Worm (Caenorhabditis elegans) whole organism, young adult: ENCODE measurements around the gene lcmt-1.
A peak's percentile ranks its signal among the peaks of the same experiment; 100 is the strongest.

Experiments
- Y67H2A.10 ChIP-seq: fragments of 200-800 bp; sonication (Bioruptor generic); conservative IDR thresholded peaks from 2 replicates; pipeline ENCODE4 v1.3.6; 2022; ENCODE audit warnings: missing genetic modification reagents, missing genetic modification characterization, missing compliant biosample characterization
- Y95B8A.8 ChIP-seq: fragments of 200-800 bp; sonication (Bioruptor generic); IDR thresholded peaks from 2 replicates; pipeline ENCODE4 v1.3.6; 2022; ENCODE audit warnings: missing genetic modification reagents, missing genetic modification characterization, missing compliant biosample characterization
- akir-1 ChIP-seq: fragments of 200-800 bp; sonication (Bioruptor generic); optimal IDR thresholded peaks from 2 replicates; lab custom pipeline; 2018; ENCODE audit warnings: mild to moderate bottlenecking, missing genetic modification characterization, moderate library complexity, missing compliant biosample characterization
- him-1 ChIP-seq: sonication (generic microtip); optimal IDR thresholded peaks from 2 replicates; lab custom pipeline; 2016; ENCODE audit warnings: missing genotype, missing genetic modification reagents, missing genetic modification characterization, missing compliant biosample characterization
- lin-35 ChIP-seq, 3 experiments: fragments of 150-350 bp in 2 of 3; sonication (generic microtip) in 1 of 3; optimal IDR thresholded peaks; 2 replicates each; lab custom pipeline; 2014 to 2018; ENCODE audit warnings: missing biosample characterization in 3 of 3, missing genetic modification characterization in 3 of 3, missing genetic modification reagents in 3 of 3
- mes-4 ChIP-seq: sonication (generic microtip); optimal IDR thresholded peaks from 2 replicates; lab custom pipeline; 2016; ENCODE audit warnings: missing genotype, missing genetic modification characterization, missing compliant biosample characterization
- nhr-27 ChIP-seq: fragments of 200-800 bp; sonication (Bioruptor generic); optimal IDR thresholded peaks from 2 replicates; lab custom pipeline; 2018; ENCODE audit warnings: mild to moderate bottlenecking, missing genetic modification characterization, moderate library complexity, missing compliant biosample characterization
- snpc-1.3 ChIP-seq: sonication (generic microtip); optimal IDR thresholded peaks from 2 replicates; lab custom pipeline; 2017; ENCODE audit warnings: missing genetic modification characterization, mild to moderate bottlenecking, missing compliant biosample characterization, antibody characterized with exemption, moderate library complexity, missing genotype, missing genetic modification reagents; ENCODE audit not compliant: insufficient read depth
- somi-1 ChIP-seq: fragments of 200-800 bp; sonication (Bioruptor generic); optimal IDR thresholded peaks from 2 replicates; lab custom pipeline; 2018; ENCODE audit warnings: mild to moderate bottlenecking, missing genetic modification characterization, missing compliant biosample characterization
- unc-62 ChIP-seq: fragments of 150-350 bp; optimal IDR thresholded peaks from 2 replicates; lab custom pipeline; 2014; ENCODE audit warnings: missing biosample characterization, missing genetic modification reagents, missing genetic modification characterization

DNA sequence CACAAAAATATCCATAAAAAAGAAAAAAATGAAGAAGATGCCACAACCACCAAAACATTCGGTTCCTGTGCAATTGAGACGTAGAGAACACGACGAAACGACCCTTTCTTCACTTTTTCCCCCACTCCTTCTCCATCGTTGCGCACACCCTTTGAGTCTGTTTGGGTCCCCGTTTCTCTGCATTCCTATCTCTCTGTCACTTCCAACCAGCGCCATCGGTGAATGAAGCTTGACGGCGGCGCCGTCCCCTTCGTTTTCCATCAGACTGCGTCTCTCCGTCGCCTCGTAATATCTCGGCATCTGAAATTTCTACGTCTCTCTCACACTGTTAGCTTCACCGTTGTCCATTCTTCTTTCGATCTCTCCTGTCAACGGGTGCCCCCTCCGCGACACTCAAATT is 7.6 kb upstream of the lcmt-1 start:
- no peak for TF ChIP-seq unc-62 (GFP tag; lab: Kevin White, UChicago)
- TF ChIP-seq mes-4 (tag; lab: Kevin White, UChicago) = no peak
- TF ChIP-seq snpc-1.3 (tag; lab: Kevin White, UChicago) = no peak
- no peak for TF ChIP-seq akir-1 (GFP tag; lab: Kevin White, UChicago)
- no peak for TF ChIP-seq Y67H2A.10
- TF ChIP-seq somi-1 (GFP tag; lab: Kevin White, UChicago) = no peak
- TF ChIP-seq Y95B8A.8 (GFP tag; lab: Robert Waterston, UW) = no peak
- TF ChIP-seq lin-35 (GFP tag; optimal IDR thresholded peaks at IDR 0.05; lab: Kevin White, UChicago) = peak in 1 of 3 experiments; percentile 28
- TF ChIP-seq nhr-27 = no peak
- TF ChIP-seq him-1 (tag; lab: Kevin White, UChicago) = no peak
